Worm (Caenorhabditis elegans) whole organism, mixed stage, embryonic: ENCODE data around the gene R01H2.1.

Experiments
- blmp-1 ChIP-seq: fragments of 150-350 bp; optimal IDR thresholded peaks from 2 replicates; lab custom pipeline; 2014; ENCODE audit warnings: missing biosample characterization, missing genetic modification characterization
- elt-3 ChIP-seq: fragments of 150-350 bp; optimal IDR thresholded peaks from 2 replicates; lab custom pipeline; 2014; ENCODE audit warnings: missing biosample characterization, missing genetic modification characterization
- lin-32 ChIP-seq: fragments of 200-800 bp; sonication (Bioruptor generic); optimal IDR thresholded peaks from 2 replicates; lab custom pipeline; 2018; ENCODE audit warnings: mild to moderate bottlenecking, missing genetic modification characterization, missing compliant biosample characterization
- nhr-12 ChIP-seq: fragments of 150-350 bp; optimal IDR thresholded peaks from 2 replicates; lab custom pipeline; 2014; ENCODE audit warnings: missing biosample characterization, missing genetic modification characterization
- nhr-237 ChIP-seq: fragments of 150-350 bp; optimal IDR thresholded peaks from 2 replicates; lab custom pipeline; 2014; ENCODE audit warnings: missing biosample characterization, missing genetic modification characterization

ce11 chrIII:7030044-7030804 lies 32.5 kb upstream of the R01H2.1 start:
- TF ChIP-seq lin-32 (no peak), elt-3 (no peak), nhr-12 (tag; lab: Kevin White, UChicago) (no peak), nhr-237 (tag; lab: Kevin White, UChicago) (no peak), blmp-1 (no peak)
